Fruit fly (Drosophila melanogaster) S2 (cell line): ENCODE results near the gene CG8036.

ENCODE experiments used
- CG8478 ChIP-seq: fragments of >200 bp; optimal IDR thresholded peaks from 2 replicates; lab custom pipeline; 2018
- CTCF ChIP-seq, 2 experiments: fragments of >200 bp; optimal IDR thresholded peaks; 2 replicates each; lab custom pipeline; 2018

dm6 chr3R:8718898-8719297 lies 51.2 kb downstream of the CG8036 start, which contains the start of gene CG11760:
- no peak for TF ChIP-seq CG8478
- no peak for TF ChIP-seq CTCF (optimal IDR thresholded peaks at IDR 0.05; lab: Kevin White, UChicago)
